Comparison of ENCODE assay signal across 4 fruit fly cellular contexts in the genomic region with DNA sequence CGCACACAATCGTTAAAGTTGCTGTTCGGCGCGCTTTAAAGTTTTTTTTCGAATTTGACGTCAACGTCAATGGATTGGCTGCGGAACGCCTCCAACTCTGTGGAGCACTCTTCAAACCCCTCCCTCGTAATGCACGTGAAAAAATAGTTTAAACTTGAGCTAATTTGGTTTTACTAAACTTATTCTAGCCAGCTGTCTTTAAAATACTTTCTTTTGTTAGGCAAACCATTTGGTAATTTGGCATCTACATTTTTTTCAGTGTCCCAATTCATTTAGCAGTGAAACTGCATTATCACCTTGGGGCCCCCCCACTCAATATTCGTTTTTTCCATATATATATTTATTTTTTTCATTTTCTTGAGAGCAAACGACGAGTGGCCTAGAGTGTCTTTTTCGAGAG.
TF ChIP-seq lines count a peak whose summit lies in the region.

No protein-coding gene starts in this region.

- TF ChIP-seq CTCF in whole organism, embryonic (GFP tag; optimal IDR thresholded peaks at IDR 0.05; lab: Kevin White, UChicago) = no peak

TF ChIP-seq in whole organism, embryonic, 481 proteins besides CTCF, POLR2A, EP300 and RAD21 (continues in another document):
- no peak for TF ChIP-seq Dbx (GFP tag; IDR thresholded peaks at IDR 0.05; lab: Robert Waterston, UW)
- TF ChIP-seq CG17385 (GFP tag; optimal IDR thresholded peaks at IDR 0.05; lab: Kevin White, UChicago) = peak; percentile 45
- TF ChIP-seq CG12236 (GFP tag; optimal IDR thresholded peaks at IDR 0.05; lab: Kevin White, UChicago) = peak; percentile 17
- TF ChIP-seq shn (GFP tag; optimal IDR thresholded peaks at IDR 0.05; lab: Kevin White, UChicago) = no peak
- peak; percentile 75; the same call in 1 of the 2 replicates for TF ChIP-seq CG43689 (GFP tag; IDR thresholded peaks at IDR 0.05; lab: Robert Waterston, UW)
- TF ChIP-seq lab (GFP tag; optimal IDR thresholded peaks at IDR 0.05; lab: Kevin White, UChicago) = peak; percentile 75
- TF ChIP-seq CG5245 (GFP tag; optimal IDR thresholded peaks at IDR 0.05; lab: Kevin White, UChicago) = peak; percentile 54
- peak in 1 of 2 experiments; percentile 78 for TF ChIP-seq eve (GFP tag; optimal IDR thresholded peaks at IDR 0.05; lab: Kevin White, UChicago)
- TF ChIP-seq disco-r (GFP tag; optimal IDR thresholded peaks at IDR 0.05; lab: Kevin White, UChicago) = peak; percentile 16
- peak; percentile 60; the same call in 2 of the 3 replicates for TF ChIP-seq H15 (GFP tag; IDR thresholded peaks at IDR 0.05; lab: Robert Waterston, UW)
- peak; percentile 61 for TF ChIP-seq Drgx (GFP tag; IDR thresholded peaks at IDR 0.05; lab: Robert Waterston, UW)
- TF ChIP-seq CG14667 (GFP tag; IDR thresholded peaks at IDR 0.05; lab: Robert Waterston, UW) = peak; percentile 70
- TF ChIP-seq gce (GFP tag; IDR thresholded peaks at IDR 0.05; lab: Robert Waterston, UW) = no peak; the same call in 2 of the 3 replicates
- TF ChIP-seq CG13624 (GFP tag; optimal IDR thresholded peaks at IDR 0.05; lab: Kevin White, UChicago) = peak; percentile 34
- TF ChIP-seq CG10462 (GFP tag; optimal IDR thresholded peaks at IDR 0.05; lab: Kevin White, UChicago) = peak; percentile 33
- TF ChIP-seq CG4820 (GFP tag; optimal IDR thresholded peaks at IDR 0.05; lab: Kevin White, UChicago) = peak; percentile 56
- peak; percentile 67 for TF ChIP-seq ap (GFP tag; IDR thresholded peaks at IDR 0.05; lab: Robert Waterston, UW)
- peak; percentile 64 for TF ChIP-seq B-H1 (GFP tag; IDR thresholded peaks at IDR 0.05; lab: Robert Waterston, UW)
- peak; percentile 73; the same call in 2 of the 3 replicates for TF ChIP-seq sr (GFP tag; IDR thresholded peaks at IDR 0.05; lab: Robert Waterston, UW)
- peak; percentile 8 for TF ChIP-seq CG7928 (GFP tag; optimal IDR thresholded peaks at IDR 0.05; lab: Kevin White, UChicago)

TF ChIP-seq in whole organism, prepupa, 60 proteins besides CTCF, POLR2A, EP300 and RAD21 (continues in another document):
- TF ChIP-seq OdsH (GFP tag; optimal IDR thresholded peaks at IDR 0.05; lab: Kevin White, UChicago) (peak; percentile 52), dac (GFP tag; optimal IDR thresholded peaks at IDR 0.05; lab: Kevin White, UChicago) (no peak), CG3919 (GFP tag; optimal IDR thresholded peaks at IDR 0.05; lab: Kevin White, UChicago) (peak; percentile 31), fd59A (GFP tag; optimal IDR thresholded peaks at IDR 0.05; lab: Kevin White, UChicago) (no peak), Sox102F (GFP tag; optimal IDR thresholded peaks at IDR 0.05; lab: Kevin White, UChicago) (peak; percentile 5), pdm3 (GFP tag; optimal IDR thresholded peaks at IDR 0.05; lab: Kevin White, UChicago) (peak; percentile 29), Eip78C (GFP tag; lab: Kevin White, UChicago) (peak; percentile 69), CG1621 (tag; optimal IDR thresholded peaks at IDR 0.05; lab: Kevin White, UChicago) (no peak), CG32006 (GFP tag; optimal IDR thresholded peaks at IDR 0.05; lab: Kevin White, UChicago) (peak; percentile 52), CG11762 (GFP tag; optimal IDR thresholded peaks at IDR 0.05; lab: Kevin White, UChicago; ENCODE audit: insufficient read depth) (no peak), Met (GFP tag; optimal IDR thresholded peaks at IDR 0.05; lab: Kevin White, UChicago) (no peak), CG10631 (GFP tag; optimal IDR thresholded peaks at IDR 0.05; lab: Kevin White, UChicago) (peak; percentile 16), CG6792 (GFP tag; optimal IDR thresholded peaks at IDR 0.05; lab: Kevin White, UChicago) (no peak), ss (GFP tag; optimal IDR thresholded peaks at IDR 0.05; lab: Kevin White, UChicago) (no peak), Smox (GFP tag; optimal IDR thresholded peaks at IDR 0.05; lab: Kevin White, UChicago) (peak; percentile 7), Sox14 (GFP tag; optimal IDR thresholded peaks at IDR 0.05; lab: Kevin White, UChicago) (peak; percentile 3), CG11294 (GFP tag; IDR thresholded peaks at IDR 0.05; lab: Robert Waterston, UW) (peak; percentile 29; the same call in 1 of the 2 replicates), fkh (GFP tag; optimal IDR thresholded peaks at IDR 0.05; lab: Kevin White, UChicago) (no peak), topi (GFP tag; optimal IDR thresholded peaks at IDR 0.05; lab: Kevin White, UChicago) (no peak), CG4318 (GFP tag; optimal IDR thresholded peaks at IDR 0.05; lab: Kevin White, UChicago) (peak; percentile 22), lz (GFP tag; optimal IDR thresholded peaks at IDR 0.05; lab: Kevin White, UChicago) (no peak), CG10669 (GFP tag; optimal IDR thresholded peaks at IDR 0.05; lab: Kevin White, UChicago) (peak; percentile 32), Hr38 (GFP tag; optimal IDR thresholded peaks at IDR 0.05; lab: Kevin White, UChicago) (no peak)

TF ChIP-seq in whole organism, pupa, 21 proteins besides CTCF, POLR2A, EP300 and RAD21:
- TF ChIP-seq CG8301 (tag; optimal IDR thresholded peaks at IDR 0.05; lab: Kevin White, UChicago) (no peak), fd96Ca (GFP tag; IDR thresholded peaks at IDR 0.05; lab: Robert Waterston, UW) (peak; percentile 76), CG15710 (tag; optimal IDR thresholded peaks at IDR 0.05; lab: Kevin White, UChicago) (no peak), CG32121 (GFP tag; IDR thresholded peaks at IDR 0.05; lab: Robert Waterston, UW) (peak; percentile 59), CG34367 (tag; optimal IDR thresholded peaks at IDR 0.05; lab: Kevin White, UChicago) (peak; percentile 2), EcR (GFP tag; optimal IDR thresholded peaks at IDR 0.05; lab: Kevin White, UChicago) (no peak), CG8159 (tag; optimal IDR thresholded peaks at IDR 0.05; lab: Kevin White, UChicago) (peak; percentile 12), Ets98B (GFP tag; IDR thresholded peaks at IDR 0.05; lab: Robert Waterston, UW) (peak; percentile 60), Pif1B (GFP tag; optimal IDR thresholded peaks at IDR 0.05; lab: Kevin White, UChicago) (peak; percentile 28), CG13204 (GFP tag; optimal IDR thresholded peaks at IDR 0.05; lab: Kevin White, UChicago) (no peak), CG9948 (tag; optimal IDR thresholded peaks at IDR 0.05; lab: Kevin White, UChicago) (peak; percentile 21), gl (tag; optimal IDR thresholded peaks at IDR 0.05; lab: Kevin White, UChicago) (no peak), CG14655 (GFP tag; optimal IDR thresholded peaks at IDR 0.05; lab: Kevin White, UChicago) (peak; percentile 26), Pif1A (GFP tag; optimal IDR thresholded peaks at IDR 0.05; lab: Kevin White, UChicago) (peak; percentile 2), CG4496 (GFP tag; IDR thresholded peaks at IDR 0.05; lab: Robert Waterston, UW) (0 out of 3 replicates have a peak, but pooled peaks have one; percentile 43), rn (GFP tag; IDR thresholded peaks at IDR 0.05; lab: Robert Waterston, UW) (peak; percentile 31; the same call in 1 of the 2 replicates), CG10348 (GFP tag; IDR thresholded peaks at IDR 0.05; lab: Robert Waterston, UW) (no peak), CG17806 (tag; optimal IDR thresholded peaks at IDR 0.05; lab: Kevin White, UChicago) (peak; percentile 36), Snoo (tag; optimal IDR thresholded peaks at IDR 0.05; lab: Kevin White, UChicago) (no peak), D1 (tag; optimal IDR thresholded peaks at IDR 0.05; lab: Kevin White, UChicago) (no peak), CG12605 (GFP tag; IDR thresholded peaks at IDR 0.05; lab: Robert Waterston, UW) (peak; percentile 39; the same call in 1 of the 2 replicates)

TF ChIP-seq in whole organism, wandering third instar larva, 38 proteins besides CTCF, POLR2A, EP300 and RAD21 (continues in another document):
- TF ChIP-seq fru (GFP tag; optimal IDR thresholded peaks at IDR 0.05; lab: Kevin White, UChicago) (peak; percentile 48), Hr78 (GFP tag; optimal IDR thresholded peaks at IDR 0.05; lab: Kevin White, UChicago) (no peak), sv (GFP tag; optimal IDR thresholded peaks at IDR 0.05; lab: Kevin White, UChicago) (peak; percentile 3), Rel (GFP tag; optimal IDR thresholded peaks at IDR 0.05; lab: Kevin White, UChicago) (no peak), Rel (tag; optimal IDR thresholded peaks at IDR 0.05; lab: Kevin White, UChicago) (no peak), CG32264 (GFP tag; optimal IDR thresholded peaks at IDR 0.05; lab: Kevin White, UChicago) (no peak), Dfd (GFP tag; optimal IDR thresholded peaks at IDR 0.05; lab: Kevin White, UChicago) (no peak), Hnf4 (GFP tag; optimal IDR thresholded peaks at IDR 0.05; lab: Kevin White, UChicago) (peak; percentile 13), tai (GFP tag; optimal IDR thresholded peaks at IDR 0.05; lab: Kevin White, UChicago) (no peak), dl (GFP tag; optimal IDR thresholded peaks at IDR 0.05; lab: Kevin White, UChicago; ENCODE audit: insufficient read depth in 1 of 2, partially characterized antibody in 2 of 2) (no peak), ey (GFP tag; optimal IDR thresholded peaks at IDR 0.05; lab: Kevin White, UChicago) (peak; percentile 24), Mio (GFP tag; optimal IDR thresholded peaks at IDR 0.05; lab: Kevin White, UChicago) (no peak), usp (GFP tag; optimal IDR thresholded peaks at IDR 0.05; lab: Kevin White, UChicago) (no peak), br (GFP tag; optimal IDR thresholded peaks at IDR 0.05; lab: Kevin White, UChicago) (no peak), N (GFP tag; optimal IDR thresholded peaks at IDR 0.05; lab: Kevin White, UChicago) (no peak), Jra (GFP tag; optimal IDR thresholded peaks at IDR 0.05; lab: Kevin White, UChicago) (no peak), jim (GFP tag; optimal IDR thresholded peaks at IDR 0.05; lab: Kevin White, UChicago) (no peak), dsf (GFP tag; optimal IDR thresholded peaks at IDR 0.05; lab: Kevin White, UChicago; ENCODE audit: borderline replicate concordance) (no peak), lola (GFP tag; optimal IDR thresholded peaks at IDR 0.05; lab: Kevin White, UChicago) (no peak), Hr83 (GFP tag; optimal IDR thresholded peaks at IDR 0.05; lab: Kevin White, UChicago; ENCODE audit: poor library complexity, severe bottlenecking) (no peak), CrebA (GFP tag; optimal IDR thresholded peaks at IDR 0.05; lab: Kevin White, UChicago; ENCODE audit: borderline replicate concordance) (no peak), OdsH (GFP tag; optimal IDR thresholded peaks at IDR 0.05; lab: Kevin White, UChicago) (peak; percentile 29), brk (GFP tag; optimal IDR thresholded peaks at IDR 0.05; lab: Kevin White, UChicago) (no peak), woc (GFP tag; optimal IDR thresholded peaks at IDR 0.05; lab: Kevin White, UChicago) (no peak), Dif (GFP tag; optimal IDR thresholded peaks at IDR 0.05; lab: Kevin White, UChicago; ENCODE audit: partially characterized antibody) (no peak), GATAd (GFP tag; optimal IDR thresholded peaks at IDR 0.05; lab: Kevin White, UChicago) (no peak), Myc (optimal IDR thresholded peaks at IDR 0.05; lab: Kevin White, UChicago) (no peak), Vsx2 (GFP tag; optimal IDR thresholded peaks at IDR 0.05; lab: Kevin White, UChicago; ENCODE audit: partially characterized antibody) (no peak), Abd-B (GFP tag; optimal IDR thresholded peaks at IDR 0.05; lab: Kevin White, UChicago) (no peak)

Comparison
In these comparisons a context has a peak if more than half of its experiments do, and no peak if none do; other contexts are left out.
1. Of the 7 proteins assayed by ChIP-seq in both whole organism, embryonic and whole organism, prepupa: peak only in whole organism, embryonic: Blimp-1; only in whole organism, prepupa: Hr39 and Lpt; in both: Gug and Sox102F; in neither: 2.